Worm (Caenorhabditis elegans) whole organism, midembryonic: Measurements from ENCODE around the gene nspd-7.

Experiments
- cog-1 ChIP-seq: sonication (generic microtip); optimal IDR thresholded peaks from 2 replicates; lab custom pipeline; 2016; ENCODE audit warnings: missing genetic modification characterization, missing compliant biosample characterization
- flt-1 ChIP-seq: fragments of 200-800 bp; sonication (Bioruptor generic); IDR thresholded peaks from 2 replicates; pipeline ENCODE4 v1.3.6; 2022; ENCODE audit warnings: missing genetic modification characterization, missing compliant biosample characterization
- ref-1 ChIP-seq: fragments of 200-800 bp; sonication (Bioruptor generic); conservative IDR thresholded peaks from 2 replicates; pipeline ENCODE4 v1.3.6; 2022; ENCODE audit warnings: missing genetic modification reagents, missing genetic modification characterization, missing compliant biosample characterization
- tab-1 ChIP-seq: fragments of 200-800 bp; sonication (Bioruptor generic); IDR thresholded peaks from 2 replicates; pipeline ENCODE4 v1.3.6; 2022; ENCODE audit warnings: missing genetic modification characterization, missing compliant biosample characterization
- ztf-29 ChIP-seq: fragments of 200-800 bp; sonication (Bioruptor generic); IDR thresholded peaks from 2 replicates; pipeline ENCODE4 v1.3.6; 2022; ENCODE audit warnings: missing genetic modification reagents, missing genetic modification characterization, missing compliant biosample characterization

ce11 chrIV:10241659-10242058 is 27.3 kb downstream of the nspd-7 start, which contains the start of gene lipl-7:
- TF ChIP-seq ztf-29 (GFP tag; lab: Robert Waterston, UW) (no peak), ref-1 (GFP tag; lab: Robert Waterston, UW) (no peak), flt-1 (GFP tag; lab: Robert Waterston, UW) (no peak), tab-1 (GFP tag; lab: Robert Waterston, UW) (no peak), cog-1 (tag; lab: Kevin White, UChicago) (no peak)
